Fruit fly (Drosophila melanogaster) whole organism, embryonic: ENCODE measurements around the gene CG17097.

Experiments
- Aef1 ChIP-seq: fragments of 200-800 bp; sonication (Bioruptor generic); IDR thresholded peaks from 3 replicates; pipeline ENCODE4 v1.3.6; 2022; ENCODE audit warnings: missing biosample characterization, missing genetic modification characterization
- CG10209 ChIP-seq: fragments of 200-800 bp; sonication (Bioruptor generic); optimal IDR thresholded peaks from 3 replicates; lab custom pipeline; 2017; ENCODE audit warnings: missing biosample characterization, mild to moderate bottlenecking, missing genetic modification characterization, missing genetic modification reagents
- CG12299 ChIP-seq: fragments of 200-800 bp; sonication (Bioruptor generic); optimal IDR thresholded peaks from 2 replicates; lab custom pipeline; 2018; ENCODE audit warnings: missing biosample characterization, mild to moderate bottlenecking, missing genetic modification characterization
- CG12659 ChIP-seq: fragments of 200-800 bp; sonication (Bioruptor generic); optimal IDR thresholded peaks from 3 replicates; lab custom pipeline; 2017; ENCODE audit warnings: mild to moderate bottlenecking, missing biosample characterization, missing genetic modification reagents, missing genetic modification characterization
- CG13894 ChIP-seq: fragments of 200-800 bp; sonication (Bioruptor generic); optimal IDR thresholded peaks from 3 replicates; lab custom pipeline; 2018; ENCODE audit warnings: missing biosample characterization, mild to moderate bottlenecking, missing genetic modification characterization, moderate library complexity
- CG15073 ChIP-seq: fragments of 200-800 bp; sonication (Bioruptor generic); optimal IDR thresholded peaks from 2 replicates; lab custom pipeline; 2016; ENCODE audit warnings: missing biosample characterization, missing genetic modification characterization
- CG16815 ChIP-seq: fragments of 200-800 bp; sonication (Bioruptor generic); optimal IDR thresholded peaks from 3 replicates; lab custom pipeline; 2017; ENCODE audit warnings: missing biosample characterization, mild to moderate bottlenecking, missing genetic modification characterization
- CG16863 ChIP-seq: fragments of 200-800 bp; sonication (Bioruptor generic); optimal IDR thresholded peaks from 3 replicates; lab custom pipeline; 2016; ENCODE audit warnings: missing biosample characterization, missing genetic modification characterization
- CG18262 ChIP-seq: fragments of 200-800 bp; optimal IDR thresholded peaks from 3 replicates; lab custom pipeline; 2019; ENCODE audit warnings: missing biosample characterization, mild to moderate bottlenecking, missing genetic modification characterization, moderate library complexity
- CG18764 ChIP-seq: fragments of 200-800 bp; sonication (Bioruptor generic); optimal IDR thresholded peaks from 3 replicates; lab custom pipeline; 2016; ENCODE audit warnings: missing biosample characterization, missing genetic modification characterization
- CG30431 ChIP-seq: fragments of 200-800 bp; sonication (Bioruptor generic); optimal IDR thresholded peaks from 2 replicates; lab custom pipeline; 2017; ENCODE audit warnings: missing biosample characterization, missing genetic modification characterization
- CG34224 ChIP-seq: fragments of 200-800 bp; sonication (Bioruptor generic); IDR thresholded peaks from 3 replicates; pipeline ENCODE4 v1.3.6; 2022; ENCODE audit warnings: missing biosample characterization, missing genetic modification characterization; ENCODE audit not compliant: partially characterized antibody
- CG4282 ChIP-seq: fragments of 200-800 bp; sonication (Bioruptor generic); optimal IDR thresholded peaks from 2 replicates; lab custom pipeline; 2016; ENCODE audit warnings: missing biosample characterization, missing genetic modification characterization
- CG4328 ChIP-seq: fragments of 200-800 bp; sonication (Bioruptor generic); optimal IDR thresholded peaks from 3 replicates; lab custom pipeline; 2017; ENCODE audit warnings: missing biosample characterization, missing genetic modification reagents, missing genetic modification characterization
- CG4707 ChIP-seq: fragments of 200-800 bp; sonication (Bioruptor generic); optimal IDR thresholded peaks from 2 replicates; lab custom pipeline; 2018; ENCODE audit warnings: missing biosample characterization, mild to moderate bottlenecking, missing genetic modification characterization, moderate library complexity
- CG4730 ChIP-seq: fragments of 200-800 bp; sonication (Bioruptor generic); IDR thresholded peaks from 2 replicates; pipeline ENCODE4 v1.3.6; 2022; ENCODE audit warnings: missing biosample characterization, missing genetic modification characterization
- CG6654 ChIP-seq: fragments of 200-800 bp; sonication (Bioruptor generic); optimal IDR thresholded peaks from 2 replicates; lab custom pipeline; 2017; ENCODE audit warnings: missing biosample characterization, mild to moderate bottlenecking, missing genetic modification characterization
- CG6683 ChIP-seq: fragments of 200-800 bp; sonication (Bioruptor generic); optimal IDR thresholded peaks from 2 replicates; lab custom pipeline; 2017; ENCODE audit warnings: missing biosample characterization, mild to moderate bottlenecking, missing genetic modification characterization, missing genetic modification reagents
- CG6813 ChIP-seq: fragments of 200-800 bp; sonication (Bioruptor generic); optimal IDR thresholded peaks from 2 replicates; lab custom pipeline; 2017; ENCODE audit warnings: missing biosample characterization, missing genetic modification characterization, mild to moderate bottlenecking, moderate library complexity, missing genetic modification reagents
- CG8765 ChIP-seq: fragments of 200-800 bp; sonication (Bioruptor generic); IDR thresholded peaks from 2 replicates; pipeline ENCODE4 v1.3.6; 2022; ENCODE audit warnings: missing biosample characterization, missing genetic modification characterization
- CG8944 ChIP-seq: fragments of 200-800 bp; sonication (Bioruptor generic); optimal IDR thresholded peaks from 3 replicates; lab custom pipeline; 2016; ENCODE audit warnings: missing biosample characterization, missing genetic modification characterization
- Camta ChIP-seq: fragments of 200-800 bp; sonication (Bioruptor generic); optimal IDR thresholded peaks from 2 replicates; lab custom pipeline; 2016; ENCODE audit warnings: missing biosample characterization, missing genetic modification characterization
- D19A ChIP-seq: fragments of 200-800 bp; optimal IDR thresholded peaks from 3 replicates; lab custom pipeline; 2019; ENCODE audit warnings: missing biosample characterization, mild to moderate bottlenecking, missing genetic modification characterization, moderate library complexity
- Dbx ChIP-seq: fragments of 200-800 bp; sonication (Bioruptor generic); IDR thresholded peaks from 3 replicates; pipeline ENCODE4 v1.3.6; 2022; ENCODE audit warnings: missing biosample characterization, missing genetic modification characterization
- Dip3 ChIP-seq: fragments of 200-800 bp; sonication (Bioruptor generic); optimal IDR thresholded peaks from 3 replicates; lab custom pipeline; 2016; ENCODE audit warnings: missing biosample characterization, missing genetic modification characterization
- Fer1 ChIP-seq: fragments of 200-800 bp; sonication (Bioruptor generic); optimal IDR thresholded peaks from 2 replicates; lab custom pipeline; 2017; ENCODE audit warnings: missing biosample characterization, mild to moderate bottlenecking, missing genetic modification characterization
- HHEX ChIP-seq: fragments of 200-800 bp; sonication (Bioruptor generic); optimal IDR thresholded peaks from 3 replicates; lab custom pipeline; 2017; ENCODE audit warnings: missing biosample characterization, mild to moderate bottlenecking, missing genetic modification characterization, missing genetic modification reagents
- Max ChIP-seq: fragments of 200-800 bp; sonication (Bioruptor generic); optimal IDR thresholded peaks from 2 replicates; lab custom pipeline; 2016; ENCODE audit warnings: missing biosample characterization, mild to moderate bottlenecking, missing genetic modification characterization
- Mes4 ChIP-seq: fragments of 200-800 bp; sonication (Bioruptor generic); optimal IDR thresholded peaks from 2 replicates; lab custom pipeline; 2016; ENCODE audit warnings: missing biosample characterization, missing genetic modification characterization
- Ravus ChIP-seq: fragments of 200-800 bp; sonication (Bioruptor generic); IDR thresholded peaks from 2 replicates; pipeline ENCODE4 v1.3.6; 2022; ENCODE audit warnings: missing biosample characterization, missing genetic modification characterization
- Sin3A ChIP-seq: fragments of >200 bp; optimal IDR thresholded peaks from 2 replicates; lab custom pipeline; 2018
- Sry-δ ChIP-seq: fragments of 200-800 bp; sonication (Bioruptor generic); optimal IDR thresholded peaks from 2 replicates; lab custom pipeline; 2016; ENCODE audit warnings: missing biosample characterization, missing genetic modification characterization
- ab ChIP-seq: fragments of 200-800 bp; sonication (Bioruptor generic); optimal IDR thresholded peaks from 2 replicates; lab custom pipeline; 2016; ENCODE audit warnings: missing biosample characterization, missing genetic modification characterization
- cato ChIP-seq: fragments of 200-800 bp; sonication (Bioruptor generic); optimal IDR thresholded peaks from 2 replicates; lab custom pipeline; 2016; ENCODE audit warnings: missing biosample characterization, missing genetic modification characterization, borderline replicate concordance
- cg ChIP-seq: fragments of 200-800 bp; sonication (Bioruptor generic); optimal IDR thresholded peaks from 3 replicates; lab custom pipeline; 2019; ENCODE audit warnings: missing biosample characterization, mild to moderate bottlenecking, missing genetic modification characterization, moderate library complexity
- dmrt99B ChIP-seq: fragments of 200-800 bp; sonication (Bioruptor generic); optimal IDR thresholded peaks from 2 replicates; lab custom pipeline; 2018; ENCODE audit warnings: missing biosample characterization, mild to moderate bottlenecking, missing genetic modification characterization, moderate library complexity
- fd102C ChIP-seq: fragments of 200-800 bp; sonication (Bioruptor generic); optimal IDR thresholded peaks from 2 replicates; lab custom pipeline; 2018; ENCODE audit warnings: missing biosample characterization, mild to moderate bottlenecking, missing genetic modification characterization, moderate library complexity
- inv ChIP-seq: fragments of 200-800 bp; sonication (Bioruptor generic); IDR thresholded peaks from 2 replicates; pipeline ENCODE4 v1.3.6; 2022; ENCODE audit warnings: missing biosample characterization, missing genetic modification characterization; ENCODE audit not compliant: partially characterized antibody
- klu ChIP-seq: fragments of 200-800 bp; sonication (Bioruptor generic); IDR thresholded peaks from 2 replicates; pipeline ENCODE4 v1.3.6; 2022; ENCODE audit warnings: missing biosample characterization, missing genetic modification characterization
- lilli ChIP-seq: fragments of 200-800 bp; sonication (Bioruptor generic); optimal IDR thresholded peaks from 3 replicates; lab custom pipeline; 2016; ENCODE audit warnings: missing biosample characterization, missing genetic modification characterization
- luna ChIP-seq: fragments of 200-800 bp; sonication (Bioruptor generic); optimal IDR thresholded peaks from 2 replicates; lab custom pipeline; 2016; ENCODE audit warnings: missing biosample characterization, missing genetic modification characterization
- maf-S ChIP-seq: fragments of 200-800 bp; sonication (Bioruptor generic); optimal IDR thresholded peaks from 2 replicates; lab custom pipeline; 2016; ENCODE audit warnings: missing biosample characterization, missing genetic modification characterization
- mam ChIP-seq: fragments of 200-800 bp; sonication (Bioruptor generic); optimal IDR thresholded peaks from 3 replicates; lab custom pipeline; 2016; ENCODE audit warnings: missing biosample characterization, missing genetic modification characterization
- mld ChIP-seq: fragments of 200-800 bp; sonication (Bioruptor generic); IDR thresholded peaks from 3 replicates; pipeline ENCODE4 v1.3.6; 2022; ENCODE audit warnings: missing biosample characterization, missing genetic modification characterization; ENCODE audit not compliant: partially characterized antibody
- pum ChIP-seq: fragments of 200-800 bp; sonication (Bioruptor generic); optimal IDR thresholded peaks from 2 replicates; lab custom pipeline; 2016; ENCODE audit warnings: missing biosample characterization, missing genetic modification characterization
- schlank ChIP-seq: fragments of 200-800 bp; sonication (Bioruptor generic); optimal IDR thresholded peaks from 2 replicates; lab custom pipeline; 2018; ENCODE audit warnings: missing biosample characterization, mild to moderate bottlenecking, missing genetic modification characterization
- sd ChIP-seq: fragments of 200-800 bp; sonication (Bioruptor generic); optimal IDR thresholded peaks from 3 replicates; lab custom pipeline; 2018; ENCODE audit warnings: missing biosample characterization, mild to moderate bottlenecking, missing genetic modification characterization, moderate library complexity
- sna ChIP-seq: fragments of 200-800 bp; sonication (Bioruptor generic); IDR thresholded peaks from 2 replicates; pipeline ENCODE4 v1.3.6; 2022; ENCODE audit warnings: missing biosample characterization, missing genetic modification characterization; ENCODE audit not compliant: partially characterized antibody
- trem ChIP-seq: fragments of 200-800 bp; optimal IDR thresholded peaks from 3 replicates; lab custom pipeline; 2019; ENCODE audit warnings: missing biosample characterization, mild to moderate bottlenecking, missing genetic modification characterization, moderate library complexity
- twi ChIP-seq: fragments of 200-800 bp; optimal IDR thresholded peaks from 2 replicates; lab custom pipeline; 2019; ENCODE audit warnings: missing biosample characterization, mild to moderate bottlenecking, missing genetic modification characterization, moderate library complexity
- vnd ChIP-seq: fragments of 200-800 bp; sonication (Bioruptor generic); IDR thresholded peaks from 3 replicates; pipeline ENCODE4 v1.3.6; 2022; ENCODE audit warnings: missing biosample characterization, missing genetic modification characterization; ENCODE audit not compliant: partially characterized antibody

CG17097 gene

DNA sequence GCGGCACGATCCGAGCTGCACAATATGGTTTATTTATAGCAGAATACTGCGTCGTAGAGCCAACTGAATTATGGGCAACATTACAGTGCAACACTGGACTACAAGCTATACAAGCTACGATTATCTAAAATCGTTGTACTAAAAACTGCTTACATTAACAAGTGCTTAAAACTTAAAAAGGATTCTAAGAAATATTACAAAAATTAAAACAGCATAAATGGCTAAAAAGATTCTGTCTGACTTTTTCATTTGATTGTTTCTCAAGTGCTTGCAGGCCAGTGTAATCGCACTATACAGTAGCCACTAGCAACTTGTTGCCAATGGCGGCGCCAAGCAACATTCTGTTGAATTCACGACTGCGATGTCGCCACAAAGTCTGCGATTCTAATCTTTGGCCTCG lies 29.4 kb upstream of the CG17097 start (continued):
- TF ChIP-seq fd102C (GFP tag; lab: Kevin White, UChicago) (no peak), CG34224 (GFP tag; lab: Robert Waterston, UW) (no peak), CG12659 (GFP tag; lab: Kevin White, UChicago) (peak; percentile 39), CG4282 (no peak), luna (GFP tag; lab: Kevin White, UChicago) (no peak), klu (GFP tag; lab: Robert Waterston, UW) (0 out of 2 replicates have a peak, but pooled peaks have one; percentile 41), CG8944 (GFP tag; lab: Kevin White, UChicago) (peak; percentile 58), CG13894 (tag; lab: Kevin White, UChicago) (no peak), mam (GFP tag; lab: Kevin White, UChicago) (peak; percentile 43), CG18764 (GFP tag; lab: Kevin White, UChicago) (peak; percentile 54), cg (GFP tag; lab: Kevin White, UChicago) (no peak), CG6654 (GFP tag; lab: Kevin White, UChicago) (peak; percentile 4), maf-S (peak; percentile 46), Dip3 (GFP tag; lab: Kevin White, UChicago) (peak; percentile 19), Max (GFP tag; lab: Kevin White, UChicago) (peak; percentile 39), ab (GFP tag; lab: Kevin White, UChicago) (no peak), twi (tag; lab: Kevin White, UChicago) (no peak), D19A (peak; percentile 66), Dbx (GFP tag; lab: Robert Waterston, UW) (0 out of 3 replicates have a peak, but pooled peaks have one; percentile 5), dmrt99B (tag; lab: Kevin White, UChicago) (peak; percentile 82), CG12299 (tag; lab: Kevin White, UChicago) (no peak), CG8765 (GFP tag; lab: Robert Waterston, UW) (peak; percentile 44; the same call in 1 of the 2 replicates), Sin3A (no peak), Fer1 (GFP tag; lab: Kevin White, UChicago) (peak; percentile 28), mld (GFP tag; lab: Robert Waterston, UW) (no peak), sna (GFP tag; lab: Robert Waterston, UW) (no peak), CG16863 (GFP tag; lab: Kevin White, UChicago) (peak; percentile 69), lilli (peak; percentile 56), trem (tag; lab: Kevin White, UChicago) (peak; percentile 62), Camta (GFP tag; lab: Kevin White, UChicago) (peak; percentile 80), Sry-δ (GFP tag; lab: Kevin White, UChicago) (peak; percentile 0), CG4328 (GFP tag; lab: Kevin White, UChicago) (no peak), CG30431 (peak; percentile 34), CG16815 (GFP tag; lab: Kevin White, UChicago) (peak; percentile 45), cato (GFP tag; lab: Kevin White, UChicago) (peak; percentile 33), CG6813 (peak; percentile 63), sd (tag; lab: Kevin White, UChicago) (no peak), Ravus (peak; percentile 16), schlank (no peak), HHEX (GFP tag; lab: Kevin White, UChicago) (peak; percentile 52), CG4707 (GFP tag; lab: Kevin White, UChicago) (peak; percentile 13), pum (peak; percentile 52), inv (no peak), CG15073 (GFP tag; lab: Kevin White, UChicago) (no peak), CG10209 (GFP tag; lab: Kevin White, UChicago) (peak; percentile 68), Mes4 (GFP tag; lab: Kevin White, UChicago) (peak; percentile 55), vnd (no peak), CG4730 (GFP tag; lab: Robert Waterston, UW) (peak; percentile 77), CG6683 (GFP tag; lab: Kevin White, UChicago) (no peak), CG18262 (tag; lab: Kevin White, UChicago) (peak; percentile 83), Aef1 (GFP tag; lab: Robert Waterston, UW) (peak; percentile 75; the same call in 2 of the 3 replicates)
